Fruit fly (Drosophila melanogaster): ENCODE results near the gene CG11313.

DNA sequence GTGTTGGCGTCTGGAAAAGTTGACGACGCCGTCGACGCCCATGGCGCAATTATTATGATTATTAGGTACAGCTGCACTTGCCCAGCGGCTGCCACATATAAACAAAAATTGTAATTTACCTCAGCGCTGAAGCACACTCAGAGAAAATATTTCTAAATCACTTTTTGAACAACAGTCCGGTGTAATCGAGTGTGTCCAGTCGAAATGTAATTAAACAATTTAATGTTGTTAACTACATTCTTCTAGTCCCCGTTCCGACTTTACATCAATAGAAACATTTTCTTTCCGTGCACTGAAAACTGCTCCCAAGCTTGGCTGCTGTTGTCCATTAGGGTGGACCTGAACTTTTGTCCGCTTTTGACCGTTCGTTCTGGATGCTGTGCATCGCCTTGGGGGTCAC is 2.0 kb downstream of the CG11313 start:
- TF ChIP-seq kay (GFP tag; ENCODE audit: borderline replicate concordance) (no peak), tj (GFP tag; optimal IDR thresholded peaks at IDR 0.05) (no peak), cnc (optimal IDR thresholded peaks at IDR 0.05) (no peak), CG11617 (GFP tag; optimal IDR thresholded peaks at IDR 0.05) (no peak), ovo (GFP tag; optimal IDR thresholded peaks at IDR 0.05) (no peak), Hr96 (GFP tag; optimal IDR thresholded peaks at IDR 0.05) (no peak), cic (GFP tag; optimal IDR thresholded peaks at IDR 0.05) (no peak), toe (GFP tag; optimal IDR thresholded peaks at IDR 0.05) (no peak), CG1620 (GFP tag; optimal IDR thresholded peaks at IDR 0.05) (no peak), CG5204 (GFP tag; optimal IDR thresholded peaks at IDR 0.05) (no peak), pad (GFP tag; optimal IDR thresholded peaks at IDR 0.05) (no peak), CG12768 (GFP tag; optimal IDR thresholded peaks at IDR 0.05) (no peak), CG7101 (tag; optimal IDR thresholded peaks at IDR 0.05) (no peak), CG33017 (tag; optimal IDR thresholded peaks at IDR 0.05) (no peak)
